Worm (Caenorhabditis elegans) whole organism, mixed stage, embryonic: ENCODE measurements around the gene acc-4.

Experiments
- bed-3 ChIP-seq: fragments of 200-800 bp; sonication (Bioruptor generic); optimal IDR thresholded peaks from 3 replicates; lab custom pipeline; 2018; ENCODE audit warnings: mild to moderate bottlenecking, missing genetic modification characterization, moderate library complexity, missing compliant biosample characterization
- ceh-43 ChIP-seq: fragments of 200-800 bp; sonication (Bioruptor generic); optimal IDR thresholded peaks from 2 replicates; lab custom pipeline; 2018; ENCODE audit warnings: mild to moderate bottlenecking, missing genetic modification characterization, moderate library complexity, missing compliant biosample characterization
- ces-1 ChIP-seq: fragments of 150-350 bp; optimal IDR thresholded peaks from 2 replicates; lab custom pipeline; 2014; ENCODE audit warnings: missing biosample characterization, missing genetic modification reagents, missing genetic modification characterization
- cnd-1 ChIP-seq: fragments of 200-800 bp; sonication (Bioruptor generic); optimal IDR thresholded peaks from 2 replicates; lab custom pipeline; 2018; ENCODE audit warnings: mild to moderate bottlenecking, missing genetic modification characterization, missing compliant biosample characterization
- lin-13 ChIP-seq: fragments of 150-350 bp; optimal IDR thresholded peaks from 2 replicates; lab custom pipeline; 2014; ENCODE audit warnings: missing biosample characterization, missing genetic modification characterization
- lsy-2 ChIP-seq: fragments of 150-350 bp; optimal IDR thresholded peaks from 2 replicates; lab custom pipeline; 2014; ENCODE audit warnings: missing biosample characterization, missing genetic modification characterization
- mab-5 ChIP-seq: fragments of 150-350 bp; optimal IDR thresholded peaks from 2 replicates; lab custom pipeline; 2014; ENCODE audit warnings: missing biosample characterization, missing genetic modification characterization
- nhr-12 ChIP-seq: fragments of 150-350 bp; optimal IDR thresholded peaks from 2 replicates; lab custom pipeline; 2014; ENCODE audit warnings: missing biosample characterization, missing genetic modification characterization
- pha-4 ChIP-seq: fragments of 150-350 bp; optimal IDR thresholded peaks from 2 replicates; lab custom pipeline; 2018; ENCODE audit warnings: missing biosample characterization, missing genetic modification reagents, missing genetic modification characterization
- snpc-4 ChIP-seq: fragments of 150-350 bp; optimal IDR thresholded peaks from 2 replicates; lab custom pipeline; 2014; ENCODE audit warnings: missing biosample characterization, missing genetic modification characterization
- sptf-1 ChIP-seq: sonication (generic microtip); optimal IDR thresholded peaks from 2 replicates; lab custom pipeline; 2017; ENCODE audit warnings: mild to moderate bottlenecking, missing genetic modification characterization, moderate library complexity, missing compliant biosample characterization
- unc-39 ChIP-seq: fragments of 150-350 bp; optimal IDR thresholded peaks from 2 replicates; lab custom pipeline; 2014; ENCODE audit warnings: missing biosample characterization, missing genetic modification characterization
- unc-62 ChIP-seq: fragments of 150-350 bp; optimal IDR thresholded peaks from 2 replicates; lab custom pipeline; 2014; ENCODE audit warnings: missing biosample characterization, missing genetic modification reagents, missing genetic modification characterization
- zip-8 ChIP-seq: fragments of 150-350 bp; optimal IDR thresholded peaks from 2 replicates; lab custom pipeline; 2014; ENCODE audit warnings: missing biosample characterization, missing genetic modification characterization

ce11 chrIII:13458978-13459596, 24.8 kb downstream of the acc-4 start, which contains the start of gene tag-164:
- TF ChIP-seq snpc-4 (tag; lab: Kevin White, UChicago) (no peak), ces-1 (no peak), nhr-12 (tag; lab: Kevin White, UChicago) (no peak), unc-62 (GFP tag; lab: Kevin White, UChicago) (no peak), zip-8 (tag; lab: Kevin White, UChicago) (no peak), pha-4 (no peak), ceh-43 (GFP tag; lab: Kevin White, UChicago) (no peak), unc-39 (no peak), mab-5 (tag; lab: Kevin White, UChicago) (no peak), sptf-1 (tag; lab: Kevin White, UChicago) (no peak), cnd-1 (tag; lab: Kevin White, UChicago) (no peak), lsy-2 (no peak), lin-13 (tag; lab: Kevin White, UChicago) (no peak), bed-3 (GFP tag; lab: Kevin White, UChicago) (no peak)
